Worm (Caenorhabditis elegans) whole organism, midembryonic: ENCODE results near the gene sip-1.

Source experiments
- T22C8.4 ChIP-seq: fragments of 200-800 bp; sonication (Bioruptor generic); IDR thresholded peaks from 2 replicates; pipeline ENCODE4 v1.3.6; 2022; ENCODE audit warnings: missing genetic modification characterization, missing compliant biosample characterization
- cog-1 ChIP-seq: sonication (generic microtip); optimal IDR thresholded peaks from 2 replicates; lab custom pipeline; 2016; ENCODE audit warnings: missing genetic modification characterization, missing compliant biosample characterization
- flt-1 ChIP-seq: fragments of 200-800 bp; sonication (Bioruptor generic); IDR thresholded peaks from 2 replicates; pipeline ENCODE4 v1.3.6; 2022; ENCODE audit warnings: missing genetic modification characterization, missing compliant biosample characterization
- klf-2 ChIP-seq: fragments of 200-800 bp; sonication (Bioruptor generic); conservative IDR thresholded peaks from 2 replicates; pipeline ENCODE4 v1.3.6; 2022; ENCODE audit warnings: missing genetic modification reagents, missing genetic modification characterization, missing compliant biosample characterization
- med-1 ChIP-seq: sonication (generic microtip); optimal IDR thresholded peaks from 2 replicates; lab custom pipeline; 2017; ENCODE audit warnings: missing genetic modification characterization, mild to moderate bottlenecking, missing compliant biosample characterization, antibody characterized with exemption, missing genetic modification reagents; ENCODE audit not compliant: insufficient read depth
- ref-1 ChIP-seq: fragments of 200-800 bp; sonication (Bioruptor generic); conservative IDR thresholded peaks from 2 replicates; pipeline ENCODE4 v1.3.6; 2022; ENCODE audit warnings: missing genetic modification reagents, missing genetic modification characterization, missing compliant biosample characterization
- tab-1 ChIP-seq: fragments of 200-800 bp; sonication (Bioruptor generic); IDR thresholded peaks from 2 replicates; pipeline ENCODE4 v1.3.6; 2022; ENCODE audit warnings: missing genetic modification characterization, missing compliant biosample characterization
- ztf-23 ChIP-seq: fragments of 200-800 bp; sonication (Bioruptor generic); IDR thresholded peaks from 2 replicates; pipeline ENCODE4 v1.3.6; 2022; ENCODE audit warnings: missing genetic modification reagents, missing genetic modification characterization, missing compliant biosample characterization
- ztf-29 ChIP-seq: fragments of 200-800 bp; sonication (Bioruptor generic); IDR thresholded peaks from 2 replicates; pipeline ENCODE4 v1.3.6; 2022; ENCODE audit warnings: missing genetic modification reagents, missing genetic modification characterization, missing compliant biosample characterization

Gene sip-1

DNA sequence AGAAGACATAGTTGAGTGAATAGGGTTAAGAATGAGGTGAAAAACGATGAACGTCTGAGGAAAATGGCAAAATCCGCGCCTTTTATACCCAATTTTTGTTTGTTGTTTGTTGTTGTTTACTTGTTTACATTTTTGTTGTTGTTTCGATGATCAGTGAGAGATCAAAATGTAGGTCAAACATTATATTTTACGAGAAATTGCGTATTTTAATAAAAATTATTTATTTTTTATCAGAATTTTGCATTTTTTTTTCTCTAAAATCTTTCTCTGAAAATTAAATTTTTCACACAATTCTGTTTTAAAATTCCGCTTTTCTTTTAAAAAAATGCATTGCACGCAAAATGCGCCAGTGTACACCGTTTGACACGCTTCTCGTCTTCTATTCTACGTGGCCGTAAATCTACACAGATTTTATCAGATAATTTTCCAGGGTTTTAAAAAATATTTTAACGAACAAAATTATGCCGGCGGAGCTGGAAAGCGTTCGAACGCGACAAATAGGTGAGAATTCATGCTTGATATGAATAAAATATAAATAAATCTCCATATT, at the start of gene sip-1, which contains the start of gene sly-1:
sip-1 (minus strand) TSS at position 103 of the 550 bp plus-strand sequence.
sly-1 (plus strand) TSS at position 360 of the 550 bp plus-strand sequence.
- TF ChIP-seq T22C8.4 (no peak), med-1 (GFP tag; lab: Kevin White, UChicago) (no peak), ref-1 (no peak), klf-2 (GFP tag; lab: Robert Waterston, UW) (no peak), cog-1 (no peak), flt-1 (GFP tag; lab: Robert Waterston, UW) (no peak), tab-1 (GFP tag; lab: Robert Waterston, UW) (no peak), ztf-29 (GFP tag; lab: Robert Waterston, UW) (no peak), ztf-23 (GFP tag; lab: Robert Waterston, UW) (no peak)

DNA sequence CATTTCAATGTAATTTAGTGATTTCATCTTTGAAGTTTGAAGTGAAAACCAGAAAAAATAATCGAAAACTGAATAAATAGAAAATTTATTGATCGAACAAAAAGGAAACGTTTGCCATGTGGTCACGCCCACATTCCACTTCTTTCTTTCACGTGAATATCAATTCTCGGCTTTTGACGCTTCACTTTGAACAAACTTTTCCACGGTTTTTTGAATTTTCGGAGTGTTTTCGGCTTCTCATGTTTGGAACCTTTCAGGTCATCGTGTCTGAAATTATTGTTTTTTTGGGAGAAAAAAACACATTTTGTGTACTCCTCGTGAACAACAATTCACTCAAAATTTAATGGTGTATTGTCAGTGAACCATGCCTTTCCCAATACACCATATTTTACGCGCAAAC, 46.3 kb upstream of the sip-1 start, which contains the start of gene T21C12.8:
T21C12.8 (minus strand) TSS at position 101 of the 400 bp plus-strand sequence.
- no peak for TF ChIP-seq flt-1 (GFP tag; lab: Robert Waterston, UW)

DNA sequence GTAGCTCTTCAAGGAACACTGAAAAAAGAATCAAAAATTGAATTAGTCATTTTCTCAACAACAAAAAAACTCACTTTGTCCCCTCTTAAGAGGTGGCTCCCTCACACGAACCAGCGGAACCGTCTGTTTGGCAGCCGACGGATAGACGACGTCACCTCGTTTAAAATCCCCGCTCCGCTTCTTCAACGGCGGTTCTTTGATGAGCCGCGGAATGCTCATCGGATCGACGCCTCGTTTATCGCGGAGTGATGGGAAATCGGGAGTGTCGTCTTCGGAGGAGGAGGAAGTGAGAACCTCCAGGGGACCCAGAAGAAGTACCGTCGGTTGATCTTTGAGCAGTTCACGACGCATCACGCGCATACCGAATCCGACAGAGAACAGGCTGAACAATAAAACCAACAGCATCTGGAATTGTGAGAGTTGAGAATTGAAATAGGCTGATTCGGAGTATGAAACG, 32.2 kb upstream of the sip-1 start, which contains the start of gene nlp-68:
nlp-68 (minus strand) TSS at position 407 of the 457 bp plus-strand sequence.
- TF ChIP-seq med-1 (GFP tag; lab: Kevin White, UChicago) (no peak), ref-1 (no peak), ztf-29 (GFP tag; lab: Robert Waterston, UW) (no peak), flt-1 (GFP tag; lab: Robert Waterston, UW) (no peak), T22C8.4 (no peak), tab-1 (GFP tag; lab: Robert Waterston, UW) (no peak), ztf-23 (GFP tag; lab: Robert Waterston, UW) (no peak), klf-2 (GFP tag; lab: Robert Waterston, UW) (no peak), cog-1 (no peak)

DNA sequence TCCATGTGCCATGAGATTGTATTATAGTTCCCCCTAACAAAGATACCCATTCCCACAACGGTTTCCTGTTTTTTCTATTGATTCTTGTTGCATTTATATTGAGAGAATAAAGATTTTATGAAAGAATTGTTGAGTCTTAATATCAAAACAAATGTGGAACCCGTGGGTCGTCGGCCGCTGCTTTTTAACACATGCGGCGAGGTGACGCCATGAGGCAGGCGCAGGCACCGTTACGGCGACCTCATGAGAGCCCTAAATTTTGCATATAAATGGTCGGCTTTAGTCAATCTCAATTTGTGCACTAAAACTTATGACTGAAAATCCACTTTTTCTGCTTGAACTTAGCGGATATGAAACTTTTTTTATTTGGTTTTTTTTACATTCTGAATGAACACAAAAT, 31.0 kb upstream of the sip-1 start:
- no peak for TF ChIP-seq klf-2 (GFP tag; lab: Robert Waterston, UW)
- no peak for TF ChIP-seq tab-1 (GFP tag; lab: Robert Waterston, UW)
- TF ChIP-seq ztf-23 (GFP tag; lab: Robert Waterston, UW), result no peak
- TF ChIP-seq ztf-29 (GFP tag; lab: Robert Waterston, UW), result no peak
- no peak for TF ChIP-seq flt-1 (GFP tag; lab: Robert Waterston, UW)
- TF ChIP-seq T22C8.4, result no peak
- TF ChIP-seq med-1 (GFP tag; lab: Kevin White, UChicago), result no peak
- TF ChIP-seq ref-1, result no peak
- TF ChIP-seq cog-1, result no peak

DNA sequence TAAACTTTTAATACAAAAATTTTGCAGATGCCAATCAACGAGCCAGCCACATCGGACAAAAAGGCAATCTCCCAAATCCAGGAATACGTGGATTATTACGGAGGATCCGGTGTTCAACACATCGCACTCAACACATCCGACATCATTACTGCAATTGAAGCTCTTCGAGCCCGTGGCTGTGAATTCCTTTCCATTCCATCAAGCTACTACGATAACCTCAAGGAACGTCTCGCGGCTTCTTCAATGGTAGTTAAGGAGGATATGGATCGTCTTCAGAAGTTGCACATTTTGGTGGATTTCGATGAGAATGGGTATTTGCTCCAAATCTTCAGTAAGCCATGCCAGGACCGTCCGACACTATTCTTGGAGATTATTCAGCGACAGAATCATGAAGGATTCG, 30.4 kb upstream of the sip-1 start:
- TF ChIP-seq tab-1 (GFP tag; lab: Robert Waterston, UW) (no peak), med-1 (GFP tag; lab: Kevin White, UChicago) (no peak), ztf-29 (GFP tag; lab: Robert Waterston, UW) (no peak), ref-1 (no peak), ztf-23 (GFP tag; lab: Robert Waterston, UW) (no peak), T22C8.4 (no peak), cog-1 (no peak), flt-1 (GFP tag; lab: Robert Waterston, UW) (no peak), klf-2 (GFP tag; lab: Robert Waterston, UW) (no peak)

DNA sequence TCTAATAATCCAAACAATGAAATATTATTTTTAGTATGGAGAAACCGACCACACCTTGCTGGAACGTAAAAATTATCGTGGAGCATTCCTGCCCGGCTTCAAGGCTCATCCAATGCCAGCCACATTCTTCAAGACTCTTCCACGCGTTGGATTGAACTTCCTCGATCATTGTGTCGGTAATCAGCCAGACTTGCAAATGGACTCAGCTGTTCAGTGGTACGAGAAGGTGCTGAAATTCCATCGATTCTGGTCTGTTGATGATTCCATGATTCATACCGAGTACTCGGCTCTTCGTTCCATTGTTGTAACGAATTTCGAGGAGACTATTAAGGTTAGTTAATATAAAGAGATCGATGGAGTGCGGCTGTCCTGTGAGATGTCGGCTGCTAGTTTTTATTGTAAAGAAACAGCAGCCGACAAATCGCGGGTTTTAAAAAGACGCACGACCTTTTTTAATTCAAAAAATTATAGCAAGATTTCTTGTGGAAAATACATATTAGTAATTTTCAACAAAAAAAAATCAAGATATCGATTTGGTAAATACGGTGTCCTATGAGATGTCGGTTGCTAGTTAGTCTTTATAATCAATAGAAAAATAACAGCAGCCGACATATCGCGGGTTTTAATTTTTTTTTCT, 29.6 kb upstream of the sip-1 start:
- TF ChIP-seq klf-2 (GFP tag; lab: Robert Waterston, UW) (no peak), cog-1 (no peak), med-1 (GFP tag; lab: Kevin White, UChicago) (no peak), flt-1 (GFP tag; lab: Robert Waterston, UW) (no peak), tab-1 (GFP tag; lab: Robert Waterston, UW) (no peak), ztf-23 (GFP tag; lab: Robert Waterston, UW) (no peak), T22C8.4 (no peak)

DNA sequence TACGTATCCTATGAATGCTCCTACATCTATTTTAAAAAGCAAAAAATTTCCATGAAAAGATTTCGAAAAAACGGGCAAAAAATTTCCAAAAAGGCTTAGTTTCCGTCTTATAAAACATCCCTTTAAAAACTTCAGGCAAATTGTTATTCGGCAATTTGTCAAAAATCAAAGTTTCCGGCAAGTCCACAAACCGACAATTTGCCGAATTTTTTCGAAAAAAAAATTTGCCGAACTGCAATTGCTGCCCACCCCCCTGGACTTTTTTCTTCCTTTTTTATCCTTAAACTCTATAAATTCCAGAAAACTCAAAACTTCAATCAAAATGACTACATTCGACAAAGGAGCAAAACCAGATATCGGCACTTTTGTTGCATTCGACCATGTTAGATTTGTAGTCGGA, 28.6 kb upstream of the sip-1 start, which contains the start of gene hpd-1:
hpd-1 (plus strand) TSS at position 301 of the 400 bp plus-strand sequence.
- TF ChIP-seq flt-1 (GFP tag; lab: Robert Waterston, UW), result no peak
- no peak for TF ChIP-seq T22C8.4
- TF ChIP-seq ztf-23 (GFP tag; lab: Robert Waterston, UW), result no peak
- TF ChIP-seq klf-2 (GFP tag; lab: Robert Waterston, UW), result no peak
- TF ChIP-seq med-1 (GFP tag; lab: Kevin White, UChicago), result no peak

DNA sequence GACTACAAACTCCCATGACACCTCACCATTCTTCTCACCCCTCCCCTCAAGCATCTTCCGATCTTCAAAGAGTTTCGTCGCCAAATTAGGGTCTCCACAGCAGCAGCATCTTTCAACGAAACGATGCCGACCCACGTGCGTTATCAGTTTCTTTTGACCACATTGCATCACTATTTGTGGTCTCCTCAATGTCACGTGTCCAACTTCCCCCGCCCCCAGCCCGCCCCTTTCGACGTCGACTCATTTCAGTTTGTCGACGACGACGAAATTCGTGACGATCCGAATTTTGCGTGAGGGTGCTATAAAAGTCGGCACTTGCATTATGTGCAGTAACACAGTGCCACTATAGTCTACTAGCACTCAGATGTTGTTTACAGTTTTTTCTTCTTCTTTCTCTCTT, 27.6 kb upstream of the sip-1 start:
- no peak for TF ChIP-seq ref-1
- TF ChIP-seq cog-1, result no peak
- no peak for TF ChIP-seq klf-2 (GFP tag; lab: Robert Waterston, UW)
- TF ChIP-seq tab-1 (GFP tag; lab: Robert Waterston, UW), result no peak
- no peak for TF ChIP-seq ztf-23 (GFP tag; lab: Robert Waterston, UW)
- TF ChIP-seq flt-1 (GFP tag; lab: Robert Waterston, UW), result no peak

DNA sequence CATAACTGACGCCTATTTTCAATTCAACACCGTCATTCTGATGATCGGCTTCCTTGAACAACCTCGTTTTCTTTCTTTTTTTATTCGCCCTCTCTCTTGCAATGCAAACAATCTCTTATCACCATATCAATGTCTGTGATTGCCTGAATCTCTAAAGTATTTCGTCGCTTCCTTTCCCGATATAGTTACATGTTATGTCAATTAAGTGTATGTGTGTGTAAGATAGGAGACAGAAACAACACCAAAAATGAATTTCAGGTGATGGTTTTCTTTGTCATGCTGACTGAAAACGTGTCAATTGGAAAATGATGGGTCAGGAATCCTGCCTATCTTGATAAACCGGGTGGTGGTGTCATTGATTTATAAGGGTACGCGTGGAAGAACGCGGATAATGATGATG, 26.7 kb upstream of the sip-1 start:
- TF ChIP-seq tab-1 (GFP tag; lab: Robert Waterston, UW) (no peak), cog-1 (no peak), ztf-29 (GFP tag; lab: Robert Waterston, UW) (no peak), ztf-23 (GFP tag; lab: Robert Waterston, UW) (no peak), T22C8.4 (no peak), med-1 (GFP tag; lab: Kevin White, UChicago) (no peak), flt-1 (GFP tag; lab: Robert Waterston, UW) (no peak), klf-2 (GFP tag; lab: Robert Waterston, UW) (no peak), ref-1 (no peak)

DNA sequence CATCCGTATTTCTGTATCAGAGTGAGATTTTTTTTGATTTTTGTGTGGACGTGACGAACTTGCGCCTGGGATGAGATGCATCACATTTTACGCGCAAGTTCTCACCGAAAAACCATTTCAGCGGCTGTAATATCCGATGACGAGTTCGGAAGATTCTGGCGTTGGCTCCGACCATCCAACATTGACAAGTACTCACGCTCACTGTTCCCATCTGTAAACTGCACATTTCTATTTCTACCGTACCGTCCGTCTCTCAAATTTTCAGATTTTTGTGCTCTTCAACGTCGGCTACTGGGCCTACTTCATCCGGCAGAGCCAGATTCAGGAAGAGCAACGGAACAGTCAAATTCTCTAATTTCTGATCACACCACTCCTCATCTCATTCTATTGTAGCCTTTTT, 20.8 kb upstream of the sip-1 start:
- TF ChIP-seq med-1 (GFP tag; lab: Kevin White, UChicago) (no peak), ztf-29 (GFP tag; lab: Robert Waterston, UW) (no peak), ztf-23 (GFP tag; lab: Robert Waterston, UW) (no peak), T22C8.4 (no peak), flt-1 (GFP tag; lab: Robert Waterston, UW) (no peak), tab-1 (GFP tag; lab: Robert Waterston, UW) (no peak), klf-2 (GFP tag; lab: Robert Waterston, UW) (no peak), cog-1 (no peak), ref-1 (no peak)
